Worm (Caenorhabditis elegans) whole organism, late embryonic: ENCODE measurements around the gene F46B3.1.

Source experiments
- C38D4.7 ChIP-seq: fragments of 200-800 bp; sonication (Bioruptor generic); optimal IDR thresholded peaks from 2 replicates; lab custom pipeline; 2018; ENCODE audit warnings: mild to moderate bottlenecking, missing genetic modification characterization, moderate library complexity, missing compliant biosample characterization
- T23F11.4 ChIP-seq: fragments of 200-800 bp; sonication (Bioruptor generic); optimal IDR thresholded peaks from 2 replicates; lab custom pipeline; 2018; ENCODE audit warnings: mild to moderate bottlenecking, missing genetic modification characterization, missing compliant biosample characterization
- ahr-1 ChIP-seq: sonication (generic microtip); optimal IDR thresholded peaks from 2 replicates; lab custom pipeline; 2016; ENCODE audit warnings: missing genetic modification characterization, missing compliant biosample characterization
- ceh-18 ChIP-seq: sonication (generic microtip); optimal IDR thresholded peaks from 2 replicates; lab custom pipeline; 2016; ENCODE audit warnings: missing genetic modification characterization, missing compliant biosample characterization
- ceh-2 ChIP-seq: sonication (generic microtip); optimal IDR thresholded peaks from 2 replicates; lab custom pipeline; 2016; ENCODE audit warnings: missing genotype, missing genetic modification characterization, missing compliant biosample characterization
- ceh-22 ChIP-seq: sonication (generic microtip); optimal IDR thresholded peaks from 2 replicates; lab custom pipeline; 2017; ENCODE audit warnings: missing biosample characterization, missing genetic modification characterization
- ceh-30 ChIP-seq: fragments of 150-350 bp; optimal IDR thresholded peaks from 2 replicates; lab custom pipeline; 2014; ENCODE audit warnings: missing biosample characterization, missing genetic modification characterization
- ceh-31 ChIP-seq: sonication (generic microtip); optimal IDR thresholded peaks from 2 replicates; lab custom pipeline; 2016; ENCODE audit warnings: missing genetic modification characterization, missing compliant biosample characterization
- ceh-34 ChIP-seq: sonication (generic microtip); optimal IDR thresholded peaks from 2 replicates; lab custom pipeline; 2016; ENCODE audit warnings: mild to moderate bottlenecking, missing genetic modification characterization, missing compliant biosample characterization
- ceh-9 ChIP-seq: sonication (generic microtip); optimal IDR thresholded peaks from 2 replicates; lab custom pipeline; 2016; ENCODE audit warnings: mild to moderate bottlenecking, missing genetic modification characterization, inconsistent platforms, missing compliant biosample characterization
- dmd-4 ChIP-seq: sonication (generic microtip); optimal IDR thresholded peaks from 2 replicates; lab custom pipeline; 2016; ENCODE audit warnings: borderline replicate concordance, missing genetic modification characterization, missing compliant biosample characterization
- fax-1 ChIP-seq: sonication (generic microtip); optimal IDR thresholded peaks from 2 replicates; lab custom pipeline; 2016; ENCODE audit warnings: missing genotype, missing genetic modification characterization, missing compliant biosample characterization
- fkh-10 ChIP-seq: fragments of 150-350 bp; optimal IDR thresholded peaks from 2 replicates; lab custom pipeline; 2014; ENCODE audit warnings: missing biosample characterization, missing genetic modification reagents, missing genetic modification characterization
- fkh-6 ChIP-seq: sonication (generic microtip); optimal IDR thresholded peaks from 2 replicates; lab custom pipeline; 2016; ENCODE audit warnings: missing genetic modification characterization, missing compliant biosample characterization
- hlh-13 ChIP-seq: fragments of 200-800 bp; sonication (Bioruptor generic); optimal IDR thresholded peaks from 2 replicates; lab custom pipeline; 2018; ENCODE audit warnings: mild to moderate bottlenecking, missing genetic modification characterization, missing compliant biosample characterization
- hlh-15 ChIP-seq: sonication (generic microtip); optimal IDR thresholded peaks from 2 replicates; lab custom pipeline; 2016; ENCODE audit warnings: missing genetic modification characterization, missing compliant biosample characterization
- hlh-30 ChIP-seq: sonication (generic microtip); optimal IDR thresholded peaks from 2 replicates; lab custom pipeline; 2017; ENCODE audit warnings: antibody characterized with exemption, missing genetic modification characterization, missing compliant biosample characterization; ENCODE audit not compliant: insufficient read depth
- hlh-8 ChIP-seq: sonication (generic microtip); optimal IDR thresholded peaks from 2 replicates; lab custom pipeline; 2016; ENCODE audit warnings: missing genotype, missing genetic modification characterization, missing compliant biosample characterization
- lim-6 ChIP-seq: sonication (generic microtip); optimal IDR thresholded peaks from 2 replicates; lab custom pipeline; 2016; ENCODE audit warnings: missing genetic modification characterization, missing compliant biosample characterization
- mec-3 ChIP-seq: sonication (generic microtip); optimal IDR thresholded peaks from 2 replicates; lab custom pipeline; 2016; ENCODE audit warnings: borderline replicate concordance, missing genetic modification characterization, missing compliant biosample characterization
- nhr-11 ChIP-seq: fragments of 150-350 bp; optimal IDR thresholded peaks from 2 replicates; lab custom pipeline; 2014; ENCODE audit warnings: missing biosample characterization, missing genetic modification characterization
- nhr-232 ChIP-seq: sonication (generic microtip); optimal IDR thresholded peaks from 2 replicates; lab custom pipeline; 2016; ENCODE audit warnings: missing genetic modification characterization, missing compliant biosample characterization
- npax-4 ChIP-seq: sonication (generic microtip); optimal IDR thresholded peaks from 2 replicates; lab custom pipeline; 2016; ENCODE audit warnings: missing genetic modification characterization, missing compliant biosample characterization
- pag-3 ChIP-seq: sonication (generic microtip); optimal IDR thresholded peaks from 2 replicates; lab custom pipeline; 2016; ENCODE audit warnings: missing compliant biosample characterization, missing genetic modification characterization, borderline replicate concordance
- pax-1 ChIP-seq: fragments of 150-350 bp; optimal IDR thresholded peaks from 2 replicates; lab custom pipeline; 2014; ENCODE audit warnings: missing biosample characterization, missing genetic modification characterization
- pha-2 ChIP-seq: sonication (generic microtip); optimal IDR thresholded peaks from 2 replicates; lab custom pipeline; 2017; ENCODE audit warnings: mild to moderate bottlenecking, missing genetic modification characterization, missing compliant biosample characterization
- pqm-1 ChIP-seq: sonication (generic microtip); optimal IDR thresholded peaks from 2 replicates; lab custom pipeline; 2016; ENCODE audit warnings: missing genetic modification characterization, missing compliant biosample characterization
- pros-1 ChIP-seq: fragments of 150-350 bp; optimal IDR thresholded peaks from 2 replicates; lab custom pipeline; 2014; ENCODE audit warnings: missing biosample characterization, missing genetic modification reagents, missing genetic modification characterization
- ref-2 ChIP-seq: sonication (generic microtip); optimal IDR thresholded peaks from 2 replicates; lab custom pipeline; 2016; ENCODE audit warnings: missing genetic modification characterization, missing compliant biosample characterization
- rnt-1 ChIP-seq: sonication (generic microtip); optimal IDR thresholded peaks from 2 replicates; lab custom pipeline; 2016; ENCODE audit warnings: missing genetic modification characterization, missing compliant biosample characterization
- sdc-2 ChIP-seq: sonication (generic microtip); optimal IDR thresholded peaks from 2 replicates; lab custom pipeline; 2016; ENCODE audit warnings: missing genotype, missing genetic modification characterization, missing compliant biosample characterization
- sox-4 ChIP-seq: sonication (generic microtip); optimal IDR thresholded peaks from 2 replicates; lab custom pipeline; 2017; ENCODE audit warnings: mild to moderate bottlenecking, missing genetic modification characterization, inconsistent platforms, missing compliant biosample characterization
- syd-9 ChIP-seq: sonication (generic microtip); optimal IDR thresholded peaks from 2 replicates; lab custom pipeline; 2016; ENCODE audit warnings: mild to moderate bottlenecking, missing genetic modification characterization, moderate library complexity, missing compliant biosample characterization
- unc-55 ChIP-seq: sonication (generic microtip); optimal IDR thresholded peaks from 2 replicates; lab custom pipeline; 2017; ENCODE audit warnings: missing biosample characterization, missing genetic modification reagents, missing genetic modification characterization
- unc-86 ChIP-seq: sonication (generic microtip); optimal IDR thresholded peaks from 2 replicates; lab custom pipeline; 2016; ENCODE audit warnings: missing genetic modification characterization, missing compliant biosample characterization
- zip-5 ChIP-seq: sonication (generic microtip); optimal IDR thresholded peaks from 2 replicates; lab custom pipeline; 2016; ENCODE audit warnings: missing genetic modification characterization, missing compliant biosample characterization

The F46B3.1 gene

DNA sequence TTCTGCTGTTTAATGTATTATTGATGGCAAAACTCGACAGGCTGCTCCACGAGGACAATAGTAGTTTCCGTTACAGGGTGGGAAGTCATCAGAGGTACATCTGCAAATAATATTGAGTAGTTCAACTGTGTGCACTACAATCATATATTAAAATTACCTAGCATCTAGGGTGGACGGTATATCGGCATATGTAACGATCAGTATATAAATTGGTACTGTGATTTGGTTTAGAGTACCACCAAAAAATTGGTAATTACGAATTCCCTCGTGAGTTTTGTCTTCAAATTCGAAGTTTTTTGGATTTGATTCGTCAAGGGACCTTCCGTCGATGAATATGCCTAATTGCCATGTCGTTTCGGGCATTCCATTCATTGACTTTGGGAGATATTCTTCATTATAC lies 39.9 kb upstream of the F46B3.1 start, which contains the start of gene ttr-13:
TSS of gene ttr-13 (minus strand) at position 101 of the 400 bp plus-strand sequence.
- TF ChIP-seq ceh-34 (no peak), lim-6 (tag; lab: Kevin White, UChicago) (no peak), dmd-4 (tag; lab: Kevin White, UChicago) (no peak), fax-1 (tag; lab: Kevin White, UChicago) (no peak), ceh-9 (tag; lab: Kevin White, UChicago) (no peak)

DNA sequence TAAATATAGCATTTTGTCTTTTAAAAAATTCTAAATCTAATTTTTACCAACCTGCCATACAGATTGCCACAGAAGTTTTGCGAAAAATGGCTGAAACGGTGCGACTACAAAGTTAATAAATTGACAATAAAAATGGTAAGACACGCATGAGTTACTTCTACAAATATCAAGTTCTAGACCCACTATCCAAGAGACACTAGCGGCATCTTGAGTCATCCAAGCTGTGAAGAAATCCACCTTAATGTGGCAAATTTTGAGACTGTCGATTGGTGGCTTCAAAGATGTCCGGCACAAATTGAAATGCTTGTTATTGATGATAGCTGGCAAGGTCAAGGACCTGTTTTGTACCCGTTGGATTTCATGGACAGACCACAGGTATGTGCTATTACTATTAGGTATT lies 37.4 kb upstream of the F46B3.1 start, which contains the start of gene F46B3.16:
TSS of gene F46B3.16 (plus strand) at position 301 of the 400 bp plus-strand sequence.
- TF ChIP-seq hlh-8 (tag; lab: Kevin White, UChicago), result no peak
- no peak for TF ChIP-seq ceh-31 (tag; lab: Kevin White, UChicago)

ce11 chrV:20633619-20634018 lies 36.6 kb upstream of the F46B3.1 start, which contains the start of gene F46B3.15:
Gene F46B3.15 (minus strand): TSS chrV:20633719.
- TF ChIP-seq ceh-18 (tag; lab: Kevin White, UChicago) (no peak), sox-4 (tag; lab: Kevin White, UChicago) (no peak), ceh-30 (tag; lab: Kevin White, UChicago) (no peak), fkh-6 (tag; lab: Kevin White, UChicago) (no peak), ahr-1 (no peak), unc-55 (no peak), T23F11.4 (no peak), rnt-1 (tag; lab: Kevin White, UChicago) (no peak), ceh-31 (tag; lab: Kevin White, UChicago) (no peak), ceh-22 (no peak), fkh-10 (GFP tag; lab: Kevin White, UChicago) (no peak), npax-4 (tag; lab: Kevin White, UChicago) (no peak), hlh-13 (GFP tag; lab: Kevin White, UChicago) (no peak), hlh-8 (tag; lab: Kevin White, UChicago) (no peak), pros-1 (tag; lab: Kevin White, UChicago) (no peak)

DNA sequence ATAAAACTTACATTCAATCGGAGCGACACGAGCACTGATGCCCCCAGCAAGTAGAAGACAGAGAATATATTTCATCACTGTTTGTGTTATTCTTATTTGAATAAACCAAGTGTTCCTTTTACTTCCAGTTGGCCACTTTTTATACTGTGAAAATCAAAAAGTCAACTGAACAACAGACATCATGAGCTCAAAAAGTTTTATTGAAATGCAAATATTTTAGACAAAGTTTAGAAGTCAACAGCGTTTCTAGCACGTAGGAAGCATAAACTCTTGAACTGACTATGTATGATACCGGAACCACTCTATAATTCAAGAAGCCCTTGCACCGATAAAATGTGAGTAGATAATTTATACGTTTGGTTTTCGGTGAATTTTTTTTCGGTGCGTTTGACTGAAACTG lies 34.3 kb upstream of the F46B3.1 start, which contains the start of gene F46B3.14:
TSS of gene F46B3.14 (minus strand) at position 101 of the 400 bp plus-strand sequence.
- no peak for TF ChIP-seq ceh-30 (tag; lab: Kevin White, UChicago)
- TF ChIP-seq mec-3 (tag; lab: Kevin White, UChicago), result no peak
- TF ChIP-seq C38D4.7, result no peak
- TF ChIP-seq hlh-15 (tag; lab: Kevin White, UChicago), result no peak
- TF ChIP-seq nhr-11, result no peak
- TF ChIP-seq pha-2 (tag; lab: Kevin White, UChicago), result no peak
- TF ChIP-seq rnt-1 (tag; lab: Kevin White, UChicago), result no peak
- no peak for TF ChIP-seq zip-5 (tag; lab: Kevin White, UChicago)
- TF ChIP-seq npax-4 (tag; lab: Kevin White, UChicago), result no peak
- TF ChIP-seq pag-3 (tag; lab: Kevin White, UChicago), result no peak
- no peak for TF ChIP-seq unc-86 (tag; lab: Kevin White, UChicago)
- TF ChIP-seq ref-2, result no peak
- no peak for TF ChIP-seq dmd-4 (tag; lab: Kevin White, UChicago)
- TF ChIP-seq sdc-2 (tag; lab: Kevin White, UChicago), result no peak
- no peak for TF ChIP-seq ceh-22
- no peak for TF ChIP-seq syd-9 (tag; lab: Kevin White, UChicago)
- no peak for TF ChIP-seq fax-1 (tag; lab: Kevin White, UChicago)

DNA sequence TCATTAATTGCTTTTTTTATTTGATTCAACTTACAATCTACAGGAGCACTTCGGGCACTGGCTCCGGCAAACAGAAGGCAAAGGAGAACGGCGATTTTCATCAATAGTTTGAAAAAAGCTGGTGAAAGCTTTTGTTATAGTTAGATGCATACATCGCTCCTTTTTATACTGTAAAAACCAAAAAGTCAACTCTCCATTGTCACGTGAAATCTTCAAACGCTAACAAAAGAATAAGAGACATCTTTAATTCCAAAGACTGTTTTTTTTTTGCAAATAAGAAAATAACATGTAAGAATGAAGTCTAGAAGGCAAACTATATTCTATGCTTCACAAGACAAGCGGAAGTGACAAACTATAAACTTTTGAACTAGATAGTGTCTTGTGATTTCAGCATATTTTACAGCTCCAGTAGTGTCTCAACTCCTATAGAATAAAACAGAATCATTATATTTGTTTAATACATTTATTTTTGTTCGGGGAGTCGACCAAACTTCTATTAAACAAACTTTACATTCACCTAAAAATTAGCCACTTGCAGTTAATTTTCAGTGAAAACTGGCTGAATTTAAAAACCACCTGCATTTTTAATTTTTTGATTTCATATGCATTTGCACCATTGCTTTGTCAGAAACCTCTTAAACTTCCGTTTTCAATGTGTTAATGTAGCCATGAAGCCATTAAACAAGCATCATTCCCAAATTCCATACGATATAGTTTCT lies 29.2 kb upstream of the F46B3.1 start, which contains the start of the genes F46B3.9 and srz-18:
TSS of gene F46B3.9 (minus strand) at position 101 of the 719 bp plus-strand sequence.
TSS of gene srz-18 (plus strand) at position 669 of the 719 bp plus-strand sequence.
- TF ChIP-seq pqm-1 (tag; lab: Kevin White, UChicago), result no peak
- no peak for TF ChIP-seq pax-1 (tag; lab: Kevin White, UChicago)
- no peak for TF ChIP-seq rnt-1 (tag; lab: Kevin White, UChicago)
- TF ChIP-seq hlh-30 (tag; lab: Kevin White, UChicago), result no peak
- TF ChIP-seq ceh-2, result no peak
- no peak for TF ChIP-seq nhr-232 (tag; lab: Kevin White, UChicago)
- TF ChIP-seq hlh-13 (GFP tag; lab: Kevin White, UChicago), result no peak
- TF ChIP-seq ref-2, result no peak
- TF ChIP-seq, all 69 proteins: peak for 0
